Fruit fly (Drosophila melanogaster): ENCODE data around the gene sosie.

- no peak for TF ChIP-seq usp (GFP tag; optimal IDR thresholded peaks at IDR 0.05)
- TF ChIP-seq pan (optimal IDR thresholded peaks at IDR 0.05) = no peak
These were observed 55.6 kb downstream of the sosie start for dm6 chr3R:24889303-24889892.

All from whole organism.